Worm (Caenorhabditis elegans) whole organism, late embryonic: ENCODE measurements around the gene Y55H10A.2.

Source experiments
- C08G9.2 ChIP-seq: sonication (generic microtip); optimal IDR thresholded peaks from 2 replicates; lab custom pipeline; 2016; ENCODE audit warnings: mild to moderate bottlenecking, missing genetic modification characterization, moderate library complexity, missing compliant biosample characterization
- F13H6.1 ChIP-seq: sonication (generic microtip); optimal IDR thresholded peaks from 2 replicates; lab custom pipeline; 2016; ENCODE audit warnings: missing genetic modification characterization, missing compliant biosample characterization
- K02D7.2 ChIP-seq: sonication (generic microtip); optimal IDR thresholded peaks from 2 replicates; lab custom pipeline; 2017; ENCODE audit warnings: mild to moderate bottlenecking, missing genetic modification characterization, missing compliant biosample characterization
- K09A11.1 ChIP-seq: sonication (generic microtip); optimal IDR thresholded peaks from 2 replicates; lab custom pipeline; 2017; ENCODE audit warnings: antibody characterized with exemption, mild to moderate bottlenecking, missing genetic modification characterization, missing compliant biosample characterization; ENCODE audit not compliant: insufficient read depth
- T23F11.4 ChIP-seq: fragments of 200-800 bp; sonication (Bioruptor generic); optimal IDR thresholded peaks from 2 replicates; lab custom pipeline; 2018; ENCODE audit warnings: mild to moderate bottlenecking, missing genetic modification characterization, missing compliant biosample characterization
- Y22D7AL.16 ChIP-seq: sonication (generic microtip); optimal IDR thresholded peaks from 2 replicates; lab custom pipeline; 2016; ENCODE audit warnings: missing genetic modification characterization, missing compliant biosample characterization
- ahr-1 ChIP-seq: sonication (generic microtip); optimal IDR thresholded peaks from 2 replicates; lab custom pipeline; 2016; ENCODE audit warnings: missing genetic modification characterization, missing compliant biosample characterization
- ama-1 ChIP-seq: fragments of 150-350 bp; optimal IDR thresholded peaks from 2 replicates; lab custom pipeline; 2014
- ceh-14 ChIP-seq: sonication (generic microtip); optimal IDR thresholded peaks from 2 replicates; lab custom pipeline; 2016; ENCODE audit warnings: missing genotype, missing genetic modification characterization, missing compliant biosample characterization
- ceh-18 ChIP-seq: sonication (generic microtip); optimal IDR thresholded peaks from 2 replicates; lab custom pipeline; 2016; ENCODE audit warnings: missing genetic modification characterization, missing compliant biosample characterization
- ceh-2 ChIP-seq: sonication (generic microtip); optimal IDR thresholded peaks from 2 replicates; lab custom pipeline; 2016; ENCODE audit warnings: missing genotype, missing genetic modification characterization, missing compliant biosample characterization
- ceh-24 ChIP-seq: sonication (generic microtip); optimal IDR thresholded peaks from 2 replicates; lab custom pipeline; 2016; ENCODE audit warnings: mild to moderate bottlenecking, missing genetic modification characterization, missing compliant biosample characterization
- ceh-30 ChIP-seq: fragments of 150-350 bp; optimal IDR thresholded peaks from 2 replicates; lab custom pipeline; 2014; ENCODE audit warnings: missing biosample characterization, missing genetic modification characterization
- ceh-34 ChIP-seq: sonication (generic microtip); optimal IDR thresholded peaks from 2 replicates; lab custom pipeline; 2016; ENCODE audit warnings: mild to moderate bottlenecking, missing genetic modification characterization, missing compliant biosample characterization
- ceh-45 ChIP-seq: fragments of 200-800 bp; sonication (Bioruptor generic); IDR thresholded peaks from 2 replicates; pipeline ENCODE4 v1.3.6; 2022; ENCODE audit warnings: missing genetic modification reagents, missing genetic modification characterization, missing compliant biosample characterization
- ceh-6 ChIP-seq: fragments of 200-800 bp; sonication (Bioruptor generic); optimal IDR thresholded peaks from 2 replicates; lab custom pipeline; 2018; ENCODE audit warnings: mild to moderate bottlenecking, missing genetic modification characterization, missing compliant biosample characterization
- dmd-4 ChIP-seq: sonication (generic microtip); optimal IDR thresholded peaks from 2 replicates; lab custom pipeline; 2016; ENCODE audit warnings: borderline replicate concordance, missing genetic modification characterization, missing compliant biosample characterization
- dve-1 ChIP-seq: sonication (generic microtip); optimal IDR thresholded peaks from 2 replicates; lab custom pipeline; 2017; ENCODE audit warnings: antibody characterized with exemption, mild to moderate bottlenecking, missing genetic modification characterization, missing compliant biosample characterization
- elt-4 ChIP-seq: sonication (generic microtip); optimal IDR thresholded peaks from 2 replicates; lab custom pipeline; 2016; ENCODE audit warnings: missing genetic modification characterization, missing compliant biosample characterization
- ets-4 ChIP-seq: sonication (generic microtip); optimal IDR thresholded peaks from 2 replicates; lab custom pipeline; 2016; ENCODE audit warnings: missing genetic modification characterization, missing compliant biosample characterization
- fax-1 ChIP-seq: sonication (generic microtip); optimal IDR thresholded peaks from 2 replicates; lab custom pipeline; 2016; ENCODE audit warnings: missing genotype, missing genetic modification characterization, missing compliant biosample characterization
- fkh-10 ChIP-seq: fragments of 150-350 bp; optimal IDR thresholded peaks from 2 replicates; lab custom pipeline; 2014; ENCODE audit warnings: missing biosample characterization, missing genetic modification reagents, missing genetic modification characterization
- fkh-6 ChIP-seq: sonication (generic microtip); optimal IDR thresholded peaks from 2 replicates; lab custom pipeline; 2016; ENCODE audit warnings: missing genetic modification characterization, missing compliant biosample characterization
- gmeb-2 ChIP-seq: sonication (generic microtip); optimal IDR thresholded peaks from 2 replicates; lab custom pipeline; 2016; ENCODE audit warnings: missing genetic modification characterization, inconsistent platforms, missing compliant biosample characterization
- hlh-13 ChIP-seq: fragments of 200-800 bp; sonication (Bioruptor generic); optimal IDR thresholded peaks from 2 replicates; lab custom pipeline; 2018; ENCODE audit warnings: mild to moderate bottlenecking, missing genetic modification characterization, missing compliant biosample characterization
- hlh-15 ChIP-seq: sonication (generic microtip); optimal IDR thresholded peaks from 2 replicates; lab custom pipeline; 2016; ENCODE audit warnings: missing genetic modification characterization, missing compliant biosample characterization
- hlh-30 ChIP-seq: sonication (generic microtip); optimal IDR thresholded peaks from 2 replicates; lab custom pipeline; 2017; ENCODE audit warnings: antibody characterized with exemption, missing genetic modification characterization, missing compliant biosample characterization; ENCODE audit not compliant: insufficient read depth
- hlh-6 ChIP-seq: sonication (generic microtip); optimal IDR thresholded peaks from 2 replicates; lab custom pipeline; 2016; ENCODE audit warnings: missing genotype, missing genetic modification characterization, missing compliant biosample characterization
- hlh-8 ChIP-seq: sonication (generic microtip); optimal IDR thresholded peaks from 2 replicates; lab custom pipeline; 2016; ENCODE audit warnings: missing genotype, missing genetic modification characterization, missing compliant biosample characterization
- lim-6 ChIP-seq: sonication (generic microtip); optimal IDR thresholded peaks from 2 replicates; lab custom pipeline; 2016; ENCODE audit warnings: missing genetic modification characterization, missing compliant biosample characterization
- lin-11 ChIP-seq: fragments of 200-800 bp; sonication (Bioruptor generic); optimal IDR thresholded peaks from 2 replicates; lab custom pipeline; 2018; ENCODE audit warnings: mild to moderate bottlenecking, missing genetic modification characterization, missing compliant biosample characterization
- madf-2 ChIP-seq: sonication (generic microtip); optimal IDR thresholded peaks from 2 replicates; lab custom pipeline; 2017; ENCODE audit warnings: missing genetic modification characterization, missing compliant biosample characterization
- mec-3 ChIP-seq: sonication (generic microtip); optimal IDR thresholded peaks from 2 replicates; lab custom pipeline; 2016; ENCODE audit warnings: borderline replicate concordance, missing genetic modification characterization, missing compliant biosample characterization
- nhr-11 ChIP-seq: fragments of 150-350 bp; optimal IDR thresholded peaks from 2 replicates; lab custom pipeline; 2014; ENCODE audit warnings: missing biosample characterization, missing genetic modification characterization
- nhr-232 ChIP-seq: sonication (generic microtip); optimal IDR thresholded peaks from 2 replicates; lab custom pipeline; 2016; ENCODE audit warnings: missing genetic modification characterization, missing compliant biosample characterization
- npax-4 ChIP-seq: sonication (generic microtip); optimal IDR thresholded peaks from 2 replicates; lab custom pipeline; 2016; ENCODE audit warnings: missing genetic modification characterization, missing compliant biosample characterization
- odd-2 ChIP-seq: sonication (generic microtip); optimal IDR thresholded peaks from 2 replicates; lab custom pipeline; 2017; ENCODE audit warnings: antibody characterized with exemption, mild to moderate bottlenecking, missing genetic modification characterization, missing compliant biosample characterization
- pag-3 ChIP-seq: sonication (generic microtip); optimal IDR thresholded peaks from 2 replicates; lab custom pipeline; 2016; ENCODE audit warnings: missing compliant biosample characterization, missing genetic modification characterization, borderline replicate concordance
- pax-1 ChIP-seq: fragments of 150-350 bp; optimal IDR thresholded peaks from 2 replicates; lab custom pipeline; 2014; ENCODE audit warnings: missing biosample characterization, missing genetic modification characterization
- pha-2 ChIP-seq: sonication (generic microtip); optimal IDR thresholded peaks from 2 replicates; lab custom pipeline; 2017; ENCODE audit warnings: mild to moderate bottlenecking, missing genetic modification characterization, missing compliant biosample characterization
- pha-4 ChIP-seq: fragments of 150-350 bp; optimal IDR thresholded peaks from 2 replicates; lab custom pipeline; 2018; ENCODE audit warnings: missing biosample characterization, missing genetic modification reagents, missing genetic modification characterization
- pqm-1 ChIP-seq: sonication (generic microtip); optimal IDR thresholded peaks from 2 replicates; lab custom pipeline; 2016; ENCODE audit warnings: missing genetic modification characterization, missing compliant biosample characterization
- pros-1 ChIP-seq: fragments of 150-350 bp; optimal IDR thresholded peaks from 2 replicates; lab custom pipeline; 2014; ENCODE audit warnings: missing biosample characterization, missing genetic modification reagents, missing genetic modification characterization
- ref-2 ChIP-seq: sonication (generic microtip); optimal IDR thresholded peaks from 2 replicates; lab custom pipeline; 2016; ENCODE audit warnings: missing genetic modification characterization, missing compliant biosample characterization
- rnt-1 ChIP-seq: sonication (generic microtip); optimal IDR thresholded peaks from 2 replicates; lab custom pipeline; 2016; ENCODE audit warnings: missing genetic modification characterization, missing compliant biosample characterization
- sdc-2 ChIP-seq: sonication (generic microtip); optimal IDR thresholded peaks from 2 replicates; lab custom pipeline; 2016; ENCODE audit warnings: missing genotype, missing genetic modification characterization, missing compliant biosample characterization
- sox-2 ChIP-seq: fragments of 200-800 bp; sonication (Bioruptor generic); IDR thresholded peaks from 2 replicates; pipeline ENCODE4 v1.3.6; 2022; ENCODE audit warnings: missing genetic modification reagents, missing genetic modification characterization, missing compliant biosample characterization
- sox-4 ChIP-seq: sonication (generic microtip); optimal IDR thresholded peaks from 2 replicates; lab custom pipeline; 2017; ENCODE audit warnings: mild to moderate bottlenecking, missing genetic modification characterization, inconsistent platforms, missing compliant biosample characterization
- syd-9 ChIP-seq: sonication (generic microtip); optimal IDR thresholded peaks from 2 replicates; lab custom pipeline; 2016; ENCODE audit warnings: mild to moderate bottlenecking, missing genetic modification characterization, moderate library complexity, missing compliant biosample characterization
- tbx-2 ChIP-seq: sonication (generic microtip); optimal IDR thresholded peaks from 2 replicates; lab custom pipeline; 2016; ENCODE audit warnings: missing genetic modification characterization, missing compliant biosample characterization
- ttx-3 ChIP-seq: sonication (generic microtip); optimal IDR thresholded peaks from 2 replicates; lab custom pipeline; 2016; ENCODE audit warnings: missing genetic modification reagents, missing genetic modification characterization, missing compliant biosample characterization
- unc-42 ChIP-seq: sonication (generic microtip); optimal IDR thresholded peaks from 2 replicates; lab custom pipeline; 2016; ENCODE audit warnings: missing genotype, missing genetic modification characterization, missing compliant biosample characterization
- unc-55 ChIP-seq: sonication (generic microtip); optimal IDR thresholded peaks from 2 replicates; lab custom pipeline; 2017; ENCODE audit warnings: missing biosample characterization, missing genetic modification reagents, missing genetic modification characterization
- unc-86 ChIP-seq: sonication (generic microtip); optimal IDR thresholded peaks from 2 replicates; lab custom pipeline; 2016; ENCODE audit warnings: missing genetic modification characterization, missing compliant biosample characterization
- zip-5 ChIP-seq: sonication (generic microtip); optimal IDR thresholded peaks from 2 replicates; lab custom pipeline; 2016; ENCODE audit warnings: missing genetic modification characterization, missing compliant biosample characterization

The Y55H10A.2 gene

ce11 chrIV:3338676-3339075 lies 24.6 kb upstream of the Y55H10A.2 start, which contains the start of gene hrpa-1:
TSS of gene hrpa-1 (minus strand) at chrIV:3338867.
- no peak for TF ChIP-seq lim-6 (tag; lab: Kevin White, UChicago)
- no peak for TF ChIP-seq ref-2 (tag; lab: Kevin White, UChicago)
- no peak for TF ChIP-seq sox-4 (tag; lab: Kevin White, UChicago)
- no peak for TF ChIP-seq hlh-13
- TF ChIP-seq unc-86 (tag; lab: Kevin White, UChicago) = no peak
- TF ChIP-seq syd-9 = no peak
- TF ChIP-seq odd-2 (tag; lab: Kevin White, UChicago) = no peak
- no peak for TF ChIP-seq ttx-3
- no peak for TF ChIP-seq ahr-1 (tag; lab: Kevin White, UChicago)
- TF ChIP-seq madf-2 = no peak
- TF ChIP-seq hlh-8 (tag; lab: Kevin White, UChicago) = no peak
- no peak for TF ChIP-seq unc-55 (GFP tag; lab: Kevin White, UChicago)
- no peak for TF ChIP-seq fax-1
- no peak for TF ChIP-seq pha-4
- TF ChIP-seq rnt-1 (tag; lab: Kevin White, UChicago) = peak; percentile 70
- TF ChIP-seq ama-1 (lab: Kevin White, UChicago) = no peak
- TF ChIP-seq unc-42 (tag; lab: Kevin White, UChicago) = peak; percentile 6
- no peak for TF ChIP-seq hlh-6 (tag; lab: Kevin White, UChicago)
- no peak for TF ChIP-seq C08G9.2 (tag; lab: Kevin White, UChicago)
- no peak for TF ChIP-seq nhr-232 (tag; lab: Kevin White, UChicago)
- no peak for TF ChIP-seq ceh-2
- TF ChIP-seq dve-1 (tag; lab: Kevin White, UChicago) = peak; percentile 33
- TF ChIP-seq pax-1 (tag; lab: Kevin White, UChicago) = peak; percentile 81
- TF ChIP-seq hlh-15 = no peak
- no peak for TF ChIP-seq ceh-14 (tag; lab: Kevin White, UChicago)
- no peak for TF ChIP-seq K02D7.2 (tag; lab: Kevin White, UChicago)
- TF ChIP-seq sox-2 (GFP tag; lab: Robert Waterston, UW) = no peak
- TF ChIP-seq ceh-45 (GFP tag; lab: Robert Waterston, UW) = no peak
- TF ChIP-seq fkh-6 = no peak
- no peak for TF ChIP-seq nhr-11 (tag; lab: Kevin White, UChicago)
- TF ChIP-seq zip-5 (tag; lab: Kevin White, UChicago) = no peak
- TF ChIP-seq pqm-1 (tag; lab: Kevin White, UChicago) = no peak
- TF ChIP-seq gmeb-2 (tag; lab: Kevin White, UChicago) = no peak
- no peak for TF ChIP-seq dmd-4 (tag; lab: Kevin White, UChicago)
- no peak for TF ChIP-seq lin-11 (tag; lab: Kevin White, UChicago)
- TF ChIP-seq pag-3 (tag; lab: Kevin White, UChicago) = no peak
- TF ChIP-seq ets-4 (tag; lab: Kevin White, UChicago) = no peak
- peak; percentile 21 for TF ChIP-seq ceh-18
- no peak for TF ChIP-seq mec-3 (tag; lab: Kevin White, UChicago)
- TF ChIP-seq ceh-30 (tag; lab: Kevin White, UChicago) = no peak
- no peak for TF ChIP-seq F13H6.1
- TF ChIP-seq Y22D7AL.16 (tag; lab: Kevin White, UChicago) = no peak
- no peak for TF ChIP-seq T23F11.4 (GFP tag; lab: Kevin White, UChicago)
- TF ChIP-seq npax-4 (tag; lab: Kevin White, UChicago) = no peak
- no peak for TF ChIP-seq ceh-24
- TF ChIP-seq tbx-2 (tag; lab: Kevin White, UChicago) = peak; percentile 16
- peak; percentile 35 for TF ChIP-seq hlh-30 (tag; lab: Kevin White, UChicago)
- TF ChIP-seq elt-4 = no peak
- TF ChIP-seq pros-1 (tag; lab: Kevin White, UChicago) = no peak
- no peak for TF ChIP-seq sdc-2 (tag; lab: Kevin White, UChicago)
- no peak for TF ChIP-seq ceh-6 (GFP tag; lab: Kevin White, UChicago)
- TF ChIP-seq K09A11.1 (tag; lab: Kevin White, UChicago) = no peak
- TF ChIP-seq pha-2 (tag; lab: Kevin White, UChicago) = no peak
- no peak for TF ChIP-seq fkh-10 (GFP tag; lab: Kevin White, UChicago)
- peak; percentile 23 for TF ChIP-seq ceh-34
